Fruit fly (Drosophila melanogaster): ENCODE measurements around the gene ND-51.

ND-51 gene

dm6 chr2L:6024345-6024907 lies 38.1 kb downstream of the ND-51 start, which contains the start of gene CG9107 (continued):
- TF ChIP-seq CG2712 (tag; optimal IDR thresholded peaks at IDR 0.05): peak; percentile 6
- TF ChIP-seq Xrp1 (GFP tag; IDR thresholded peaks at IDR 0.05): 0 out of 2 replicates have a peak, but pooled peaks have one; percentile 31
- peak; percentile 24; the same call in 1 of the 2 replicates for TF ChIP-seq CG3847 (GFP tag; IDR thresholded peaks at IDR 0.05)
- TF ChIP-seq peb (GFP tag; IDR thresholded peaks at IDR 0.05): no peak
- peak; percentile 29 for TF ChIP-seq Sin3A (optimal IDR thresholded peaks at IDR 0.05)
- TF ChIP-seq CG34422 (GFP tag; IDR thresholded peaks at IDR 0.05): 0 out of 3 replicates have a peak, but pooled peaks have one; percentile 38
- peak; percentile 25 for TF ChIP-seq Lhr (GFP tag; optimal IDR thresholded peaks at IDR 0.05)
- TF ChIP-seq CG17186 (GFP tag; optimal IDR thresholded peaks at IDR 0.05): peak; percentile 58
- TF ChIP-seq CG17612 (GFP tag; IDR thresholded peaks at IDR 0.05): no peak
- no peak for TF ChIP-seq Dip2 (GFP tag; IDR thresholded peaks at IDR 0.05)
- TF ChIP-seq CG14710 (tag; optimal IDR thresholded peaks at IDR 0.05): peak; percentile 64
- TF ChIP-seq CG17829 (tag; optimal IDR thresholded peaks at IDR 0.05): peak; percentile 36
- TF ChIP-seq CG34224 (GFP tag; IDR thresholded peaks at IDR 0.05; ENCODE audit: partially characterized antibody): 0 out of 3 replicates have a peak, but pooled peaks have one; percentile 16

DNA sequence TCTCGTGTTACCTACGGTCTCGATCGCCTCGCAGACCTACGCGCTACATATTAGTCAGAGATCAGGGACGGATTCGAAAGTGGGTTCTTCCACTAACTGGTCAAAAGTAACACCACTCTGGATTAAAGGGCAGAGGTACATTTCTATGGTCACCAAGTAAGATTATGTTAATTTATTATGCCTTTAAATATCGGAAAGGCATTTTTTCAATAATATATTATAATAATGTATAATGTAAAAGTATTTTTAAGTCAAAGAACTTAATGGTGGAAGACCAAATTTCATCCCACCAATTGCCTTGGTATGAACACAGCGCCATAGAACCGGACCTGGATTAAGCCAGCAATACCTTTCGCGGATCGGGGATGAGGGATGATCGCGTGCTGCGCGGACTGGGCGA lies 39.8 kb downstream of the ND-51 start:
- no peak for TF ChIP-seq CG18619 (GFP tag; optimal IDR thresholded peaks at IDR 0.05)
- TF ChIP-seq Abd-B (GFP tag; optimal IDR thresholded peaks at IDR 0.05): no peak
- no peak for TF ChIP-seq CG7786 (GFP tag; optimal IDR thresholded peaks at IDR 0.05)
- TF ChIP-seq MESR4 (GFP tag; optimal IDR thresholded peaks at IDR 0.05): no peak
- no peak for TF ChIP-seq Lhr (GFP tag; optimal IDR thresholded peaks at IDR 0.05)
- TF ChIP-seq Myb (GFP tag; optimal IDR thresholded peaks at IDR 0.05): no peak
- TF ChIP-seq H15 (GFP tag; IDR thresholded peaks at IDR 0.05): no peak
- peak; percentile 29 for TF ChIP-seq dmrt99B (tag; optimal IDR thresholded peaks at IDR 0.05)
- TF ChIP-seq ERR (GFP tag; optimal IDR thresholded peaks at IDR 0.05): no peak
- no peak for TF ChIP-seq CG3995 (GFP tag; optimal IDR thresholded peaks at IDR 0.05)
- TF ChIP-seq CG15601 (tag; optimal IDR thresholded peaks at IDR 0.05): peak; percentile 17
- no peak for TF ChIP-seq CG10209 (GFP tag; optimal IDR thresholded peaks at IDR 0.05)
- TF ChIP-seq CG1602 (GFP tag; optimal IDR thresholded peaks at IDR 0.05): no peak
- TF ChIP-seq CG9727 (GFP tag; optimal IDR thresholded peaks at IDR 0.05): peak; percentile 52
- TF ChIP-seq trem (tag; optimal IDR thresholded peaks at IDR 0.05): peak; percentile 7
- 0 out of 4 replicates have a peak, but pooled peaks have one; percentile 36 for TF ChIP-seq Gug (GFP tag; IDR thresholded peaks at IDR 0.05)
- TF ChIP-seq gro (GFP tag; optimal IDR thresholded peaks at IDR 0.05): no peak
- no peak for TF ChIP-seq CG16779 (GFP tag; IDR thresholded peaks at IDR 0.05)
- peak; percentile 6 for TF ChIP-seq CG8359 (GFP tag; optimal IDR thresholded peaks at IDR 0.05; ENCODE audit: borderline replicate concordance)
- peak in 1 of 3 experiments; percentile 58 for TF ChIP-seq lola (GFP tag; optimal IDR thresholded peaks at IDR 0.05)
- TF ChIP-seq Dref (GFP tag; IDR thresholded peaks at IDR 0.05): no peak
- no peak for TF ChIP-seq sug (tag; optimal IDR thresholded peaks at IDR 0.05)
- peak; percentile 47; the same call in 1 of the 2 replicates for TF ChIP-seq CG31441 (GFP tag; IDR thresholded peaks at IDR 0.05)
- peak; percentile 65 for TF ChIP-seq CG15696 (tag; optimal IDR thresholded peaks at IDR 0.05)
- TF ChIP-seq CG1792 (GFP tag; optimal IDR thresholded peaks at IDR 0.05): no peak
- no peak for TF ChIP-seq CG8478 (optimal IDR thresholded peaks at IDR 0.05)
- peak; percentile 62 for TF ChIP-seq Xrp1 (GFP tag; IDR thresholded peaks at IDR 0.05)
- TF ChIP-seq phol (tag; optimal IDR thresholded peaks at IDR 0.05): peak; percentile 58
- no peak for TF ChIP-seq slbo (GFP tag; IDR thresholded peaks at IDR 0.05)
- TF ChIP-seq CG9437 (GFP tag; optimal IDR thresholded peaks at IDR 0.05): no peak
- TF ChIP-seq jumu (GFP tag; optimal IDR thresholded peaks at IDR 0.05): no peak
- TF ChIP-seq sisA (GFP tag; IDR thresholded peaks at IDR 0.05): 0 out of 2 replicates have a peak, but pooled peaks have one; percentile 27
- no peak for TF ChIP-seq fd64A (GFP tag; optimal IDR thresholded peaks at IDR 0.05)
- no peak for TF ChIP-seq sim (GFP tag; IDR thresholded peaks at IDR 0.05)
- no peak for TF ChIP-seq CG3838 (GFP tag; optimal IDR thresholded peaks at IDR 0.05)
- no peak for TF ChIP-seq Hsf (GFP tag; optimal IDR thresholded peaks at IDR 0.05)
- no peak for TF ChIP-seq Atf-2 (GFP tag; optimal IDR thresholded peaks at IDR 0.05)
- TF ChIP-seq CG7928 (GFP tag; optimal IDR thresholded peaks at IDR 0.05): no peak
- no peak for TF ChIP-seq her (GFP tag; optimal IDR thresholded peaks at IDR 0.05)
